Worm (Caenorhabditis elegans) whole organism, mixed stage, embryonic: ENCODE measurements around the gene gst-17.

Experiments
- M03D4.4 ChIP-seq: sonication (generic microtip); optimal IDR thresholded peaks from 2 replicates; lab custom pipeline; 2017; ENCODE audit warnings: mild to moderate bottlenecking, missing genetic modification characterization, missing compliant biosample characterization
- bed-3 ChIP-seq: fragments of 200-800 bp; sonication (Bioruptor generic); optimal IDR thresholded peaks from 3 replicates; lab custom pipeline; 2018; ENCODE audit warnings: mild to moderate bottlenecking, missing genetic modification characterization, moderate library complexity, missing compliant biosample characterization
- blmp-1 ChIP-seq: fragments of 150-350 bp; optimal IDR thresholded peaks from 2 replicates; lab custom pipeline; 2014; ENCODE audit warnings: missing biosample characterization, missing genetic modification characterization
- ceh-39 ChIP-seq: fragments of 150-350 bp; optimal IDR thresholded peaks from 2 replicates; lab custom pipeline; 2014; ENCODE audit warnings: missing biosample characterization, missing genetic modification characterization
- ceh-43 ChIP-seq: fragments of 200-800 bp; sonication (Bioruptor generic); optimal IDR thresholded peaks from 2 replicates; lab custom pipeline; 2018; ENCODE audit warnings: mild to moderate bottlenecking, missing genetic modification characterization, moderate library complexity, missing compliant biosample characterization
- ceh-83 ChIP-seq: fragments of 200-800 bp; sonication (Bioruptor generic); optimal IDR thresholded peaks from 2 replicates; lab custom pipeline; 2018; ENCODE audit warnings: mild to moderate bottlenecking, missing genetic modification characterization, missing compliant biosample characterization
- cnd-1 ChIP-seq: fragments of 200-800 bp; sonication (Bioruptor generic); optimal IDR thresholded peaks from 2 replicates; lab custom pipeline; 2018; ENCODE audit warnings: mild to moderate bottlenecking, missing genetic modification characterization, missing compliant biosample characterization
- drap-1 ChIP-seq: fragments of 200-800 bp; sonication (Bioruptor generic); optimal IDR thresholded peaks from 3 replicates; lab custom pipeline; 2018; ENCODE audit warnings: mild to moderate bottlenecking, missing genetic modification characterization, missing compliant biosample characterization
- elt-1 ChIP-seq: sonication (generic microtip); optimal IDR thresholded peaks from 2 replicates; lab custom pipeline; 2017; ENCODE audit warnings: missing genetic modification characterization, mild to moderate bottlenecking, missing compliant biosample characterization, antibody characterized with exemption, moderate library complexity, borderline replicate concordance; ENCODE audit not compliant: insufficient read depth
- elt-3 ChIP-seq: fragments of 150-350 bp; optimal IDR thresholded peaks from 2 replicates; lab custom pipeline; 2014; ENCODE audit warnings: missing biosample characterization, missing genetic modification characterization
- flh-1 ChIP-seq: fragments of 200-800 bp; sonication (Bioruptor generic); optimal IDR thresholded peaks from 2 replicates; lab custom pipeline; 2018; ENCODE audit warnings: mild to moderate bottlenecking, missing genetic modification characterization, moderate library complexity, missing compliant biosample characterization
- hlh-1 ChIP-seq: fragments of 150-350 bp; optimal IDR thresholded peaks from 2 replicates; lab custom pipeline; 2014; ENCODE audit warnings: missing biosample characterization, missing genetic modification reagents, missing genetic modification characterization
- lin-13 ChIP-seq: fragments of 150-350 bp; optimal IDR thresholded peaks from 2 replicates; lab custom pipeline; 2014; ENCODE audit warnings: missing biosample characterization, missing genetic modification characterization
- lin-32 ChIP-seq: fragments of 200-800 bp; sonication (Bioruptor generic); optimal IDR thresholded peaks from 2 replicates; lab custom pipeline; 2018; ENCODE audit warnings: mild to moderate bottlenecking, missing genetic modification characterization, missing compliant biosample characterization
- lsy-2 ChIP-seq: fragments of 150-350 bp; optimal IDR thresholded peaks from 2 replicates; lab custom pipeline; 2014; ENCODE audit warnings: missing biosample characterization, missing genetic modification characterization
- mab-5 ChIP-seq: fragments of 150-350 bp; optimal IDR thresholded peaks from 2 replicates; lab custom pipeline; 2014; ENCODE audit warnings: missing biosample characterization, missing genetic modification characterization
- mep-1 ChIP-seq: fragments of 150-350 bp; optimal IDR thresholded peaks from 2 replicates; lab custom pipeline; 2017; ENCODE audit warnings: missing biosample characterization, missing genetic modification reagents, missing genetic modification characterization, inconsistent platforms
- mls-2 ChIP-seq: sonication (generic microtip); optimal IDR thresholded peaks from 2 replicates; lab custom pipeline; 2016; ENCODE audit warnings: mild to moderate bottlenecking, missing genetic modification characterization, moderate library complexity, missing compliant biosample characterization
- nhr-12 ChIP-seq: fragments of 150-350 bp; optimal IDR thresholded peaks from 2 replicates; lab custom pipeline; 2014; ENCODE audit warnings: missing biosample characterization, missing genetic modification characterization
- nhr-2 ChIP-seq: fragments of 150-350 bp; optimal IDR thresholded peaks from 2 replicates; lab custom pipeline; 2014; ENCODE audit warnings: missing biosample characterization, missing genetic modification characterization
- nhr-237 ChIP-seq: fragments of 150-350 bp; optimal IDR thresholded peaks from 2 replicates; lab custom pipeline; 2014; ENCODE audit warnings: missing biosample characterization, missing genetic modification characterization
- nhr-28 ChIP-seq: fragments of 150-350 bp; optimal IDR thresholded peaks from 2 replicates; lab custom pipeline; 2014; ENCODE audit warnings: missing biosample characterization, missing genetic modification characterization
- nhr-76 ChIP-seq: sonication (generic microtip); optimal IDR thresholded peaks from 2 replicates; lab custom pipeline; 2017; ENCODE audit warnings: missing biosample characterization, missing genetic modification characterization
- pha-4 ChIP-seq: fragments of 150-350 bp; optimal IDR thresholded peaks from 2 replicates; lab custom pipeline; 2018; ENCODE audit warnings: missing biosample characterization, missing genetic modification reagents, missing genetic modification characterization
- sptf-1 ChIP-seq: sonication (generic microtip); optimal IDR thresholded peaks from 2 replicates; lab custom pipeline; 2017; ENCODE audit warnings: mild to moderate bottlenecking, missing genetic modification characterization, moderate library complexity, missing compliant biosample characterization
- tbx-8 ChIP-seq: fragments of 200-800 bp; sonication (Bioruptor generic); optimal IDR thresholded peaks from 2 replicates; lab custom pipeline; 2018; ENCODE audit warnings: mild to moderate bottlenecking, missing genetic modification characterization, moderate library complexity, missing compliant biosample characterization
- unc-120 ChIP-seq: sonication (generic microtip); optimal IDR thresholded peaks from 2 replicates; lab custom pipeline; 2017; ENCODE audit warnings: missing genetic modification characterization, missing compliant biosample characterization; ENCODE audit not compliant: poor library complexity, severe bottlenecking
- unc-62 ChIP-seq: fragments of 150-350 bp; optimal IDR thresholded peaks from 2 replicates; lab custom pipeline; 2014; ENCODE audit warnings: missing biosample characterization, missing genetic modification reagents, missing genetic modification characterization
- zip-8 ChIP-seq: fragments of 150-350 bp; optimal IDR thresholded peaks from 2 replicates; lab custom pipeline; 2014; ENCODE audit warnings: missing biosample characterization, missing genetic modification characterization
- ztf-11 ChIP-seq: fragments of 150-350 bp; optimal IDR thresholded peaks from 2 replicates; lab custom pipeline; 2014; ENCODE audit warnings: missing biosample characterization, missing genetic modification characterization

gst-17 gene

DNA sequence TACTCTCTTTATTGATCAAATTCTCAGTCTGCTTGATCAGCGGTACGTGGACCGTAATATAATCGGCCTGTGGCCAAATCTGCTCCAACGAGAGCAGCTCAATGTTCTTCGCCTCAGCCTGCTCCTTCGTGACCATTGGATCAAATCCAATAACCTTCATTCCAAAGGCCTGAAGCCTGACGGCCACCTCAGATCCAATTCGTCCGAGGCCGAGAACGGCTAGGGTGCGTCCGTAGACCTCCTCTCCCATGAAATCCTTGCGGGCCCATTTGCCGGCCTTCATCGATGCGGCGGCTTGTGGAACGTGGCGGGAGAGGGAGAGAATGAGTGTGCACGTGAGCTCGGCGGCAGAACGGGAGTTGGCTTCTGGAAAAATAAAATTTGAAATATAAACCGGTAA lies 6.9 kb upstream of the gst-17 start:
- TF ChIP-seq unc-62, result no peak
- no peak for TF ChIP-seq lin-32
- TF ChIP-seq zip-8, result no peak

- TF ChIP-seq lsy-2, result no peak
- no peak for TF ChIP-seq zip-8
Observed at ce11 chrII:13636596-13636995, 6.0 kb upstream of the gst-17 start.

DNA sequence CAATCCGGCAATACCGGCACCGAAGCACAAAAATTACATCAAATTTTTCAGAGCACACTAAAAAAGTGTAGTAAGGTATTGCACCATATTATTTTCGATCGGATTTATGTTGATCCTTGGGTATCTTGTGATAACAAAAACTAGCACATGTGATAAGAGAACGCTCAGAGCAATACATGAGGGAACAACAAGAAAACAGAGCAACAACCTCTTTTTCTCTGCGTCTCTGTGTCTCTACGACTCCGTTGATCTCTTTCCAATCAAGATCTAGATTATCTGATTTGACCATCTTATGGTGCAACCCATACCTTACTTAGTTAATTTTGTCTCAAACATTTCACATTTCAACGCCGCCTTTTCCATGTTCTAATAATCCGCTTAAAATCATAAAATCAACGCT lies 1.6 kb upstream of the gst-17 start, which contains the start of gene tag-10:
Gene tag-10 (plus strand): TSS at position 347 of the 400 bp plus-strand sequence.
- TF ChIP-seq flh-1 (GFP tag; lab: Kevin White, UChicago), result no peak
- peak; percentile 77 for TF ChIP-seq elt-1 (tag; lab: Kevin White, UChicago)
- TF ChIP-seq lin-13, result no peak
- TF ChIP-seq cnd-1 (tag; lab: Kevin White, UChicago), result no peak
- no peak for TF ChIP-seq nhr-12 (tag; lab: Kevin White, UChicago)
- no peak for TF ChIP-seq nhr-76
- TF ChIP-seq sptf-1 (tag; lab: Kevin White, UChicago), result no peak

- TF ChIP-seq tbx-8 (no peak), nhr-237 (no peak), ceh-83 (GFP tag; lab: Kevin White, UChicago) (no peak), nhr-76 (no peak), lsy-2 (no peak), sptf-1 (tag; lab: Kevin White, UChicago) (no peak), pha-4 (tag; lab: Kevin White, UChicago) (no peak), lin-32 (no peak), flh-1 (GFP tag; lab: Kevin White, UChicago) (no peak), M03D4.4 (tag; lab: Kevin White, UChicago) (no peak), elt-1 (tag; lab: Kevin White, UChicago) (no peak), ceh-43 (GFP tag; lab: Kevin White, UChicago) (no peak), cnd-1 (tag; lab: Kevin White, UChicago) (no peak), nhr-28 (tag; lab: Kevin White, UChicago) (no peak), drap-1 (no peak), lin-13 (no peak), hlh-1 (tag; lab: Kevin White, UChicago) (no peak), mls-2 (tag; lab: Kevin White, UChicago) (no peak), ztf-11 (tag; lab: Kevin White, UChicago) (no peak)
- TF ChIP-seq, all 35 proteins: peak for 0
Observed at ce11 chrII:13627001-13627400, 3.6 kb downstream of the gst-17 start, which contains the start of gene gst-19. Gene gst-19, minus strand, starts transcription at chrII:13627145.

ce11 chrII:13624330-13624729 lies 6.3 kb downstream of the gst-17 start, which contains the start of gene gst-16:
Gene gst-16, minus strand, starts transcription at chrII:13624440.
- no peak for TF ChIP-seq elt-3 (tag; lab: Kevin White, UChicago)
- TF ChIP-seq mls-2 (tag; lab: Kevin White, UChicago), result no peak
- no peak for TF ChIP-seq blmp-1
- no peak for TF ChIP-seq ceh-39
- no peak for TF ChIP-seq mab-5
- TF ChIP-seq unc-62, result no peak
- no peak for TF ChIP-seq M03D4.4 (tag; lab: Kevin White, UChicago)
- TF ChIP-seq unc-120 (tag; lab: Kevin White, UChicago), result no peak
- no peak for TF ChIP-seq cnd-1 (tag; lab: Kevin White, UChicago)
- TF ChIP-seq lsy-2, result no peak
- no peak for TF ChIP-seq flh-1 (GFP tag; lab: Kevin White, UChicago)
- TF ChIP-seq ztf-11 (tag; lab: Kevin White, UChicago), result no peak
- no peak for TF ChIP-seq tbx-8
- TF ChIP-seq drap-1, result no peak

ce11 chrII:13617808-13618207 lies 12.8 kb downstream of the gst-17 start, which contains the start of gene gst-12:
Gene gst-12, minus strand, starts transcription at chrII:13618061.
- TF ChIP-seq blmp-1 (no peak), nhr-28 (tag; lab: Kevin White, UChicago) (no peak), unc-62 (peak; percentile 24), bed-3 (GFP tag; lab: Kevin White, UChicago) (no peak)

DNA sequence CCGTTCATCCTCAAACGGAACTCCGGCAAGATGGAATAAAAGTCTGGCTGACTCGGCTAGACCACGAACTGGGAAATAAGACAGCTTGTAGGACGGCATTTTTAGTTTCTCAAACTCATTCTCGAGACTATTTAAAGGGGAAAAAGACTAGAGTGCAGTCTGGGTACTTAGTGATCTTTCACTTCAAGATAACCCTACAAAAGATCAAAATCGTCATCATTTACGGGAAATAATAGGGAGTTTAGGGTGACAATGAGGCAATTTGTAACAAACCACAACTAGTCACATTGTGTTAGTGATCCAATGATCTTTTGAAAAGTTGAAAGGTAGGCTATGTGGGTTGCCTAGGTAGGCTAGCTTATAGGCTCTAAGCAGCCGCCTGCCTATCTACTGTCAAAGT lies 14.6 kb downstream of the gst-17 start, which contains the start of gene gst-14:
Gene gst-14 (minus strand): TSS at position 101 of the 400 bp plus-strand sequence.
- TF ChIP-seq nhr-76 (no peak), mls-2 (tag; lab: Kevin White, UChicago) (no peak), mab-5 (no peak), mep-1 (no peak), elt-3 (tag; lab: Kevin White, UChicago) (no peak), nhr-2 (tag; lab: Kevin White, UChicago) (no peak), lsy-2 (no peak), nhr-12 (tag; lab: Kevin White, UChicago) (no peak), blmp-1 (no peak), unc-120 (tag; lab: Kevin White, UChicago) (no peak), tbx-8 (no peak), drap-1 (no peak)
